Fruit fly (Drosophila melanogaster) whole organism, prepupa: ENCODE data around the gene Gdap1.

Source experiments
- CG10669 ChIP-seq: fragments of 200-800 bp; sonication (Bioruptor generic); optimal IDR thresholded peaks from 3 replicates; lab custom pipeline; 2018; ENCODE audit warnings: missing biosample characterization, mild to moderate bottlenecking, missing genetic modification characterization, moderate library complexity
- fd59A ChIP-seq: fragments of 200-800 bp; sonication (Bioruptor generic); optimal IDR thresholded peaks from 2 replicates; lab custom pipeline; 2017; ENCODE audit warnings: missing biosample characterization, mild to moderate bottlenecking, missing genetic modification characterization, missing genetic modification reagents
- fd85E ChIP-seq: fragments of 200-800 bp; sonication (Bioruptor generic); optimal IDR thresholded peaks from 3 replicates; lab custom pipeline; 2016; ENCODE audit warnings: missing biosample characterization, missing genetic modification characterization

dm6 chr3L:5127609-5128008, 14.1 kb upstream of the Gdap1 start:
- TF ChIP-seq CG10669 (GFP tag; lab: Kevin White, UChicago) (no peak), fd59A (GFP tag; lab: Kevin White, UChicago) (no peak), fd85E (GFP tag; lab: Kevin White, UChicago) (no peak)
